Fruit fly (Drosophila melanogaster): ENCODE results near the gene Tgi.
A peak's percentile ranks its signal among the peaks of the same experiment; 100 is the strongest.

Gene Tgi

dm6 chr3L:13486041-13486859 lies at the start of gene Tgi, which contains the start of gene Abp1 (continued):
- TF ChIP-seq sob (GFP tag; IDR thresholded peaks at IDR 0.05) = peak; percentile 68
- peak; percentile 49 for TF ChIP-seq CG15601 (tag; optimal IDR thresholded peaks at IDR 0.05)
- peak; percentile 25 for TF ChIP-seq tin (GFP tag; optimal IDR thresholded peaks at IDR 0.05)
- no peak for TF ChIP-seq CG4328 (GFP tag; optimal IDR thresholded peaks at IDR 0.05)
- no peak for TF ChIP-seq kni (GFP tag; optimal IDR thresholded peaks at IDR 0.05)
- no peak for TF ChIP-seq crp (GFP tag; optimal IDR thresholded peaks at IDR 0.05)
- TF ChIP-seq chm (GFP tag; IDR thresholded peaks at IDR 0.05) = peak; percentile 59; the same call in 1 of the 2 replicates
- TF ChIP-seq lmd (GFP tag; IDR thresholded peaks at IDR 0.05) = no peak
- peak; percentile 68; the same call in 1 of the 3 replicates for TF ChIP-seq CG34422 (GFP tag; IDR thresholded peaks at IDR 0.05)
- peak; percentile 32 for TF ChIP-seq CG13894 (tag; optimal IDR thresholded peaks at IDR 0.05)
- TF ChIP-seq YL-1 (GFP tag; optimal IDR thresholded peaks at IDR 0.05) = peak; percentile 16
- peak in 1 of 2 experiments; percentile 40 for TF ChIP-seq Hr51 (GFP tag; optimal IDR thresholded peaks at IDR 0.05)
- TF ChIP-seq CG13287 (GFP tag; IDR thresholded peaks at IDR 0.05; ENCODE audit: partially characterized antibody) = peak; percentile 80
- TF ChIP-seq B-H1 (GFP tag; IDR thresholded peaks at IDR 0.05) = no peak
- peak; percentile 45 for TF ChIP-seq gfzf (GFP tag; optimal IDR thresholded peaks at IDR 0.05)
- no peak for TF ChIP-seq gcm2 (GFP tag; optimal IDR thresholded peaks at IDR 0.05)
- TF ChIP-seq fd102C (GFP tag; optimal IDR thresholded peaks at IDR 0.05) = no peak
- peak; percentile 80 for TF ChIP-seq onecut (GFP tag; IDR thresholded peaks at IDR 0.05)
- TF ChIP-seq Doc3 (GFP tag; IDR thresholded peaks at IDR 0.05; ENCODE audit: partially characterized antibody) = peak; percentile 64
- no peak for TF ChIP-seq emc (GFP tag; optimal IDR thresholded peaks at IDR 0.05)
- TF ChIP-seq dmrt11E (tag; optimal IDR thresholded peaks at IDR 0.05) = peak; percentile 23
- peak; percentile 19 for TF ChIP-seq jumu (GFP tag; optimal IDR thresholded peaks at IDR 0.05)
- TF ChIP-seq CG6654 (GFP tag; optimal IDR thresholded peaks at IDR 0.05) = no peak
- TF ChIP-seq grau (tag; optimal IDR thresholded peaks at IDR 0.05) = peak; percentile 26
- no peak for TF ChIP-seq Bdp1 (GFP tag; optimal IDR thresholded peaks at IDR 0.05)
- TF ChIP-seq CG2120 (GFP tag; optimal IDR thresholded peaks at IDR 0.05) = peak; percentile 71
- peak; percentile 65 for TF ChIP-seq Hmr (GFP tag; optimal IDR thresholded peaks at IDR 0.05)
- TF ChIP-seq CG14710 (tag; optimal IDR thresholded peaks at IDR 0.05) = peak; percentile 82
- TF ChIP-seq Spps (tag; optimal IDR thresholded peaks at IDR 0.05) = no peak
- no peak for TF ChIP-seq crol (GFP tag; IDR thresholded peaks at IDR 0.05)
- peak; percentile 61 for TF ChIP-seq CG33213 (GFP tag; optimal IDR thresholded peaks at IDR 0.05)
- peak; percentile 47 for TF ChIP-seq gem (tag; optimal IDR thresholded peaks at IDR 0.05)
- peak; percentile 25 for TF ChIP-seq Hr3 (GFP tag; optimal IDR thresholded peaks at IDR 0.05)

- TF ChIP-seq CG17568 (GFP tag; optimal IDR thresholded peaks at IDR 0.05) (no peak), yki (optimal IDR thresholded peaks at IDR 0.05) (no peak), CG11247 (GFP tag; IDR thresholded peaks at IDR 0.05) (no peak), caup (GFP tag; optimal IDR thresholded peaks at IDR 0.05; ENCODE audit: severe bottlenecking) (no peak), vfl (GFP tag; optimal IDR thresholded peaks at IDR 0.05) (no peak), dan (GFP tag; IDR thresholded peaks at IDR 0.05) (no peak), Hmr (GFP tag; optimal IDR thresholded peaks at IDR 0.05) (no peak), BEAF-32 (GFP tag; optimal IDR thresholded peaks at IDR 0.05) (no peak)
Observed at dm6 chr3L:13437036-13437435, 49.6 kb upstream of the Tgi start, which contains the start of gene CG10154. TSS of gene CG10154 (minus strand) at chr3L:13437136.
